Fruit fly (Drosophila melanogaster): ENCODE data around the gene frc.

DNA sequence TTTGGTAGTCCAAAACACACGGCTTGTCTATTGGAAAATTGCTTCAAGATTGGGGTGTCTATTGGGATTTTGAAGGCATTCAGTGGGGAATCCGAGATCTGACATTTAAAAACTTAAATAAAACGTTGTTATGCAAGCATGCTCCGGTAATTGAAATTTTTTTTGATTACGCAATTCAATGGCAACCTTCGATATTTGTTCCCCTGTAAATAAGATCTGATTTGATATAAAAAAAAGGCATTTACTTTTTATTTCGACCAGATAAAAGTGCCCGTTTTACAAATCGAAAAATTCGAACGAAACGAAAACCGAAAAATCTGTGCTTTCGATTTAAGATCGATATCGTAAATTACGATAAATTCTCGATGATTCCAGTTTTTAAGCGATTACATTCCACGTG, 45.8 kb upstream of the frc start, which contains the start of the genes CG13733 and qjt:
- TF ChIP-seq psq (optimal IDR thresholded peaks at IDR 0.05) (no peak), Myc (optimal IDR thresholded peaks at IDR 0.05) (no peak), h (optimal IDR thresholded peaks at IDR 0.05) (no peak), insv (optimal IDR thresholded peaks at IDR 0.05) (no peak), ttk (optimal IDR thresholded peaks at IDR 0.05) (no peak), Sin3A (optimal IDR thresholded peaks at IDR 0.05) (no peak)
